Worm (Caenorhabditis elegans): Measurements from ENCODE around the gene F18E9.7.

F18E9.7 gene

DNA sequence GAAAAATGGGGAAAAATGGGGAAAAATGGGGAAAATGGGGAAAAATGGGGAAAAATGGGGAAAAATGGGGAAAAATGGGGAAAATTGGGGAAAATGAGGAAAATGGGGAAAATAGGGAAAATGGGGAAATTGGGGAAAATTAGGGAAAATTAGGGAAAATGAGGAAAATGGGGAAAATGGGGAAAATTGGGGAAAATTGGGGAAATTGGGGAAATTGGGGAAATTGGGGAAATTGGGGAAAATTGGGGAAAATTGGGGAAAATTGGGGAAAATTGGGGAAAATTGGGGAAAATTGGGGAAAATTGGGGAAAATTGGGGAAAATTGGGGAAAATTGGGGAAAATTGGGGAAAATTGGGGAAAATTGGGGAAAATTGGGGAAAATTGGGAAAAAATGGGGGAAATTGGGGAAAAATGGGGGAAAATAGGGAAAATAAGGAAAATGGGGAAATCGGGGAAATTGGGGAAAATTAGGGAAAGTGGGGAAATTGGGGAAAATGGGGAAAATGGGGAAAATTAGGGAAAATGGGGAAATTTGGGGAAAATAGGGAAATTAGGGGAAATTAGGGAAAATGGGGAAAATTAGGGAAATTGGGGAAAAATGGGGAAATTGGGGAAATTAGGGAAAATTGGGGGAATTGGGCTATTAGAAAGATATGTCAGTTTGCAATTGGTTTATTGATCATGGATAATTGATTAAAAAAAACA, 5.3 kb upstream of the F18E9.7 start:
- TF ChIP-seq W03F9.2 (tag; optimal IDR thresholded peaks at IDR 0.05) (no peak), dao-5 (tag; optimal IDR thresholded peaks at IDR 0.05) (no peak), him-1 (tag; optimal IDR thresholded peaks at IDR 0.05) (no peak)

ce11 chrX:8601235-8601634, 3.7 kb upstream of the F18E9.7 start, which contains the start of gene F18E9.1:
TSS of gene F18E9.1 (plus strand) at chrX:8601535.
- TF ChIP-seq him-1 (tag; optimal IDR thresholded peaks at IDR 0.05) = no peak
- TF ChIP-seq dao-5 (tag; optimal IDR thresholded peaks at IDR 0.05) = no peak
- no peak for TF ChIP-seq W03F9.2 (tag; optimal IDR thresholded peaks at IDR 0.05)

ce11 chrX:8599725-8600124, 2.2 kb upstream of the F18E9.7 start:
- no peak for TF ChIP-seq dao-5 (tag; optimal IDR thresholded peaks at IDR 0.05)
- TF ChIP-seq him-1 (tag; optimal IDR thresholded peaks at IDR 0.05) = no peak
- no peak for TF ChIP-seq W03F9.2 (tag; optimal IDR thresholded peaks at IDR 0.05)

DNA sequence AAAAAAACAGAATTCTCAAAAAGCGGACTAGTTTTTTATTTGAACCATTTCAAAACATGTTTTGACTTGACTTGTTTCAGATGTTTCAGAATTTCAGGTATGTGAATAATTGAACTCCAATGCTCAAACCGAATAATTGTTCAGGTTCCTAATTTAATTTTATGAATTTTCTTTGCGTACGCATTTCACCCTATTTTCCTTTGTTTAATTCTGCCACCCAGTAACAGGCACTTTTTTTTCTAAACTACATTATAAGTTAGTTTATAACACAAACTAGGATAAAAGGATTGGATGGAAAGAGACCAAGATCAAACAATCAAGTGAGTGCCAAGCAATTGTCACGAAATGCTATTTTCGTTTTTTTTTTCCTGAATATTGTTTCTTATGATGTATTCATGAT, 944 bp upstream of the F18E9.7 start:
- no peak for TF ChIP-seq him-1 (tag; optimal IDR thresholded peaks at IDR 0.05)
- TF ChIP-seq dao-5 (tag; optimal IDR thresholded peaks at IDR 0.05) = no peak
- no peak for TF ChIP-seq W03F9.2 (tag; optimal IDR thresholded peaks at IDR 0.05)

DNA sequence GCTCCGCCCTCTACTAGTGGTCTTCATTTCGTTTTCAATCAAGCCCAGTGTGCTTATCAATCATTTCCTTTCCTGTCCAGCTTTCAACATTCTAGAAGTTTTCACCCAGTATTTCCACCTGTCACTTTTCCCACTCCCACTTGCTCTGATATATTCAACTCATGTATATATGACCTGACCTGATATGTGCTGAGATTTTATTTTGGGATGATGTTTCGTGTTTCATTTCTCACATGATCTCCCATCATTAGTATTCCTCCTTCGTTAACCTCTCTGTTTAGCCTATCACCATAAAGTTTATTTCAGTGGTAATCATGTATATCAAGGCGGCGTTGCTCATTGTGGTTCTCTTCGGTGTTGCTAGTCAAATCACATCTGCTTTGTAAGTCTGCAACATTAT, 4.7 kb downstream of the F18E9.7 start, which contains the start of gene nlp-7:
nlp-7 (plus strand) TSS at position 301 of the 400 bp plus-strand sequence.
- TF ChIP-seq dao-5 (tag; optimal IDR thresholded peaks at IDR 0.05) (no peak), him-1 (tag; optimal IDR thresholded peaks at IDR 0.05) (no peak), W03F9.2 (tag; optimal IDR thresholded peaks at IDR 0.05) (no peak)

DNA sequence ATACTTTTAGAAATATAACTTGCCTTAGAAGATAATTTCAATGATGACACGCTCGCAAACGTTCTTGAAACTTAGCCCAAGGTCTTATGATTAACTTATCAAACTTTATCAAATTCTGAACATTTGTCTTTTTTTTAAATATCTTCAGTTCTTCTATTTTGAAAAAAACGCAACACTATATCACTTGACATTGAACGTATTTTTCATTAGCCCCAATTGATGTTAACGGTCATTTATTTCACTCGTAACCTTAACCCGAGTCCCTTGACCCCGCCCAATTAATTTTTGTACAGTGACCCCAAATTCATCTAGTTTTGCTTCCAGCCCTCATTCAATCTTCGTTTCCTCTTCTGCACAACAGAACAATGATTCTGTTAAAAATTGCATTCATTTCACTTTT, 11.7 kb downstream of the F18E9.7 start, which contains the start of gene F18E9.3:
F18E9.3 (plus strand) TSS at position 311 of the 400 bp plus-strand sequence.
- TF ChIP-seq him-1 (tag; optimal IDR thresholded peaks at IDR 0.05) (no peak), W03F9.2 (tag; optimal IDR thresholded peaks at IDR 0.05) (no peak), dao-5 (tag; optimal IDR thresholded peaks at IDR 0.05) (no peak)

DNA sequence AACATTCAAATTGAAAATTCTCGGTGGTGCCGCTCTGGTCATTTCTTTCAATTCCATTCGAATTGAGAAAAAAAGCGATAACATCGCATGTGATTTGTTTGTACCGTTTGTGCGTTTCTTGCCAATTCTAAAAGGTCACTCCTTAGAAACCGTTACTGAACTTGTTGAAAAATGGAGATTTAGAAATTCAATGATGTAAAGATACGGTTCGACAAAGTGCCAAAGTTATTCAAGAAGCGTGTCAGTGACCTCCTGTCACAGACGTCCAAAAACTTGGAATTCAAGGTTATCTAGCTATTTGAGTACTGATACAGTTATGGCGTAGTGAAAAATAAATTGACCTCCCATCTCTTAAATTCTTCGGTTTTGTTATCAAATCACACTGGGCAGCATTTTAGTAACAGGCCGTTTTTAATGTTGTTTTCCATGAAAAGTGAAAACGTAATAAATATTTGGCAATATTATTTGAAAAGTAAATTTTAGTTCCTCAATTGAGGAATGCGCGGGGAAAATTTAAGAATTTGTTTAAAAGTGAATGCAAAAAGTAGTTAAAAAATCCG, 12.6 kb downstream of the F18E9.7 start:
- TF ChIP-seq W03F9.2 (tag; optimal IDR thresholded peaks at IDR 0.05) (no peak), dao-5 (tag; optimal IDR thresholded peaks at IDR 0.05) (no peak), him-1 (tag; optimal IDR thresholded peaks at IDR 0.05) (no peak)

DNA sequence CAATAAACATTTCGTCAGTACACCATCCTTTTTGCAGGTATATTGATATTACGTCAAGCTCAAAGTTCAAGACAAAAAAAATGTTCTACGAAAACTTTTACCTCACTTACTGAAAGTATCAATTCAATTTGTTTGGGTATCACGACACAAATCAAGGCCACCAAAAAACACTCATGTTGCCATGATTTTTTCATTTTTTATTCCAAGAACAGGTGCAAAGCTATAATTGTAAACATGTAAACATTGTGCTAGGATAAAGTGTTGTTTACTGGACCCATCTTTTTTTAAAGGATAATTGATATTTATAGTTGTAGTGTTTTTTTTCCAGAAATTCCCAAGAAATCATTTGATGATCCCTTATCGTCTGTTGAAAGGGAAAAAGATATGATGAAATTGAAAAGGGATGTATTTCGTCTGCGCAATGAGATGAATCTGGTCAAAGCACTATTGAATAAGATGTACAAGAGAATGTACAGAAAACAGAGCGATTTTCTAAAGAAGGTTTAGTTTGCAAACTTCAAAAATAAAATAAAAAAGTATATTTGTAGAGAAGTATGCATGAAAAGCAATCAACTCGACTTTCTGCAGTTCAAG, 14.7 kb downstream of the F18E9.7 start:
- TF ChIP-seq dao-5 (tag; optimal IDR thresholded peaks at IDR 0.05) = no peak
- TF ChIP-seq him-1 (tag; optimal IDR thresholded peaks at IDR 0.05) = no peak
- TF ChIP-seq W03F9.2 (tag; optimal IDR thresholded peaks at IDR 0.05) = no peak

ce11 chrX:8581447-8581846, 16.1 kb downstream of the F18E9.7 start, which contains the start of gene F18E9.8:
TSS of gene F18E9.8 (minus strand) at chrX:8581547.
- TF ChIP-seq W03F9.2 (tag; optimal IDR thresholded peaks at IDR 0.05) = no peak
- TF ChIP-seq dao-5 (tag; optimal IDR thresholded peaks at IDR 0.05) = no peak
- no peak for TF ChIP-seq him-1 (tag; optimal IDR thresholded peaks at IDR 0.05)

DNA sequence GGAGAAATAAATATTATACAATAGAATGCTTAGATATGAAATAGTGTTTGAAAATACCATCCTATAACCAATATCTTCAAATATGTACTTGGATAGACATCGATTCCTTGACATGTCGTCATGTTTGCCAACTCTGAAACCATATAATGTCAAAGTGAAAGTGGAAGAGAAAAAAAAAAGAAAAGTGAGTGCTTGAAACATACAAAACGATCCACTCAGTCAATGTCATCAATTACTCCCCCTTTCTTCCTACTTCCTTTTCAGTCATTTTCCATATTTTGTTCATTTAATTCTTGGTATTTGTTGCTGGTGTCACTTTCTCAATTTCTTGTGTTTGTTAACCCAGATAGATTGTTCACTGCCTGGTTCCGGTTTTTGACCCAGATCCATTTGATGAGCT, 17.3 kb downstream of the F18E9.7 start, which contains the start of gene F18E9.4:
F18E9.4 (plus strand) TSS at position 301 of the 400 bp plus-strand sequence.
- no peak for TF ChIP-seq him-1 (tag; optimal IDR thresholded peaks at IDR 0.05)
- no peak for TF ChIP-seq W03F9.2 (tag; optimal IDR thresholded peaks at IDR 0.05)
- TF ChIP-seq dao-5 (tag; optimal IDR thresholded peaks at IDR 0.05) = no peak

ce11 chrX:8570997-8571517, 26.5 kb downstream of the F18E9.7 start, which contains the start of gene jmjd-3.1:
TSS of gene jmjd-3.1 (plus strand) at chrX:8571047.
- TF ChIP-seq dao-5 (tag; optimal IDR thresholded peaks at IDR 0.05) = no peak
- no peak for TF ChIP-seq him-1 (tag; optimal IDR thresholded peaks at IDR 0.05)
- no peak for TF ChIP-seq W03F9.2 (tag; optimal IDR thresholded peaks at IDR 0.05)

DNA sequence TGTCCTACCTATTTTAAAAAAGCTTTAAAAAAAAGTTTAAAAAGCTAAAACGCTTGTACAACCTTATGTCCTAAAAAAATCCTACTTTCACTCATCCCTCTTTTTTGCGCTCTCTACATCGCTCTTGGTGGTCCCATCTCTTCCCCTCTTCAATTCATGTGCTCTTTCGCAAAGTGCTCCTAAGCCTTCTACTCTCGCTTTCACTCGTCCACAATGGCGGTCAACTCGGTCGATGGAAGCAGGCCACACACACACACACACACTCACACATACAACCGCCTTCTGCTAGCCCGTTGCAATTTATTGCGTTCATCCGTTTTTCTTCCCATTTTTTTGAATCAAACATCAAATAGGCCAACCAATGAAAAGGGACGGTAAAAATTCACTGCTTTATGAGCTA, 28.4 kb downstream of the F18E9.7 start:
- TF ChIP-seq him-1 (tag; optimal IDR thresholded peaks at IDR 0.05) = no peak
- TF ChIP-seq W03F9.2 (tag; optimal IDR thresholded peaks at IDR 0.05) = no peak
- no peak for TF ChIP-seq dao-5 (tag; optimal IDR thresholded peaks at IDR 0.05)

DNA sequence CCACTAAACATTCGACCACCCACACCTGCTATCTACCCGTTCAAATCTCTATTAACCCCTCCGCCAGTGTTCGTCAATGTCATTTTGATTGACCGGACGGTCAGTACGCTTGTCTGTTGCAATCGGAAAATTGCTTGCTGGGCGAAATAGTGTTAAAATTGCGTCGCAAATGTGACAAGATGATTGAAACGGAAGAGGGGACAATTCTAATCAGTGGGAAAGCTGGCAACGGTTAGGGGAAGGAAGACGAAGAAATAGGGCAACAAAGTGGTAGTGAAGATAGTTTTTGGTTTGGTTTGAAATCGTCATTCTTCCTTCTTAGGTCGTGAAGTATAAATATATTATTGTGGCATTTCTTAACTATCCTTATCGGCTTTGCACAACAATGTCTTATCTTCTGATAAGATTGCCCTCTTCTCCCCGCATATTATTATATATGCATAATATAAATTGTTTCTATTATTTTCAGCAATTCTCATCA, 29.1 kb downstream of the F18E9.7 start:
- no peak for TF ChIP-seq him-1 (tag; optimal IDR thresholded peaks at IDR 0.05)

ce11 chrX:8567823-8568314, 29.7 kb downstream of the F18E9.7 start:
- TF ChIP-seq W03F9.2 (tag; optimal IDR thresholded peaks at IDR 0.05) (no peak), him-1 (tag; optimal IDR thresholded peaks at IDR 0.05) (no peak), dao-5 (tag; optimal IDR thresholded peaks at IDR 0.05) (no peak)

Measured in whole organism, L4/young adult.